Worm (Caenorhabditis elegans) whole organism, L4 larva: ENCODE measurements around the gene F31F7.1.

ENCODE experiments used
- F10B5.3 ChIP-seq: sonication (generic microtip); optimal IDR thresholded peaks from 2 replicates; lab custom pipeline; 2016; ENCODE audit warnings: mild to moderate bottlenecking, missing genetic modification characterization, missing compliant biosample characterization
- F37D6.2 ChIP-seq: sonication (generic microtip); optimal IDR thresholded peaks from 2 replicates; lab custom pipeline; 2016; ENCODE audit warnings: mild to moderate bottlenecking, missing genetic modification characterization, missing compliant biosample characterization
- T20F7.1 ChIP-seq: fragments of 200-800 bp; sonication (Bioruptor generic); optimal IDR thresholded peaks from 2 replicates; lab custom pipeline; 2018; ENCODE audit warnings: mild to moderate bottlenecking, missing genetic modification characterization, missing compliant biosample characterization
- Y105C5A.15 ChIP-seq: fragments of 200-800 bp; sonication (Bioruptor generic); IDR thresholded peaks from 2 replicates; pipeline ENCODE4 v1.3.6; 2022; ENCODE audit warnings: missing genetic modification characterization, missing compliant biosample characterization
- Y5F2A.4 ChIP-seq: fragments of 200-800 bp; sonication (Bioruptor generic); optimal IDR thresholded peaks from 2 replicates; lab custom pipeline; 2018; ENCODE audit warnings: mild to moderate bottlenecking, missing genetic modification characterization, missing compliant biosample characterization
- ZK337.2 ChIP-seq: fragments of 200-800 bp; sonication (Bioruptor generic); IDR thresholded peaks from 2 replicates; pipeline ENCODE4 v1.3.6; 2022; ENCODE audit warnings: missing genetic modification reagents, missing genetic modification characterization, missing compliant biosample characterization
- aly-2 ChIP-seq: sonication (generic microtip); optimal IDR thresholded peaks from 2 replicates; lab custom pipeline; 2018; ENCODE audit warnings: missing biosample characterization, missing genetic modification characterization
- ama-1 ChIP-seq: fragments of 150-350 bp; optimal IDR thresholded peaks from 2 replicates; lab custom pipeline; 2014; ENCODE audit warnings: inconsistent platforms, mixed read lengths
- arid-1 ChIP-seq: fragments of 200-800 bp; sonication (Bioruptor generic); conservative IDR thresholded peaks from 2 replicates; pipeline ENCODE4 v1.3.6; 2022; ENCODE audit warnings: missing genetic modification reagents, missing genetic modification characterization, missing compliant biosample characterization
- attf-4 ChIP-seq: sonication (generic microtip); optimal IDR thresholded peaks from 3 replicates; lab custom pipeline; 2017; ENCODE audit warnings: missing biosample characterization, missing genetic modification characterization
- ceh-28 ChIP-seq: fragments of 150-350 bp; optimal IDR thresholded peaks from 2 replicates; lab custom pipeline; 2014; ENCODE audit warnings: missing biosample characterization, missing genetic modification reagents, missing genetic modification characterization
- ceh-32 ChIP-seq: sonication (generic microtip); optimal IDR thresholded peaks from 2 replicates; lab custom pipeline; 2016; ENCODE audit warnings: mild to moderate bottlenecking, missing genetic modification characterization, missing compliant biosample characterization; ENCODE audit not compliant: poor library complexity
- ceh-62 ChIP-seq: sonication (generic microtip); optimal IDR thresholded peaks from 2 replicates; lab custom pipeline; 2017; ENCODE audit warnings: missing biosample characterization, missing genetic modification characterization
- cey-2 ChIP-seq: sonication (generic microtip); optimal IDR thresholded peaks from 3 replicates; lab custom pipeline; 2017; ENCODE audit warnings: missing genetic modification characterization, mild to moderate bottlenecking, missing compliant biosample characterization, antibody characterized with exemption, borderline replicate concordance; ENCODE audit not compliant: insufficient read depth
- daf-19 ChIP-seq: fragments of 200-800 bp; sonication (Bioruptor generic); conservative IDR thresholded peaks from 2 replicates; pipeline ENCODE4 v1.3.6; 2022; ENCODE audit warnings: missing genetic modification characterization, missing compliant biosample characterization
- dmd-8 ChIP-seq: fragments of 200-800 bp; sonication (Bioruptor generic); IDR thresholded peaks from 2 replicates; pipeline ENCODE4 v1.3.6; 2022; ENCODE audit warnings: missing genetic modification characterization, missing compliant biosample characterization
- dmd-9 ChIP-seq: fragments of 200-800 bp; sonication (Bioruptor generic); IDR thresholded peaks from 2 replicates; pipeline ENCODE4 v1.3.6; 2022; ENCODE audit warnings: missing genetic modification reagents, missing genetic modification characterization, missing compliant biosample characterization
- dpl-1 ChIP-seq: fragments of 150-350 bp; optimal IDR thresholded peaks from 2 replicates; lab custom pipeline; 2014; ENCODE audit warnings: missing biosample characterization, missing genetic modification reagents, missing genetic modification characterization
- dve-1 ChIP-seq: sonication (generic microtip); optimal IDR thresholded peaks from 2 replicates; lab custom pipeline; 2017; ENCODE audit warnings: antibody characterized with exemption, mild to moderate bottlenecking, missing genetic modification characterization, missing compliant biosample characterization; ENCODE audit not compliant: insufficient read depth
- fkh-10 ChIP-seq: fragments of 150-350 bp; optimal IDR thresholded peaks from 2 replicates; lab custom pipeline; 2014; ENCODE audit warnings: missing biosample characterization, missing genetic modification reagents, missing genetic modification characterization
- hlh-11 ChIP-seq: fragments of 200-800 bp; sonication (Bioruptor generic); optimal IDR thresholded peaks from 2 replicates; lab custom pipeline; 2018; ENCODE audit warnings: mild to moderate bottlenecking, missing genetic modification characterization, missing compliant biosample characterization
- hmg-1.1 ChIP-seq: fragments of 200-800 bp; sonication (Bioruptor generic); IDR thresholded peaks from 2 replicates; pipeline ENCODE4 v1.3.6; 2022; ENCODE audit warnings: missing genetic modification reagents, missing genetic modification characterization, missing compliant biosample characterization
- lim-7 ChIP-seq: fragments of 200-800 bp; sonication (Bioruptor generic); IDR thresholded peaks from 2 replicates; pipeline ENCODE4 v1.3.6; 2022; ENCODE audit warnings: missing genetic modification characterization, missing compliant biosample characterization
- lin-38 ChIP-seq: fragments of 200-800 bp; sonication (Bioruptor generic); IDR thresholded peaks from 2 replicates; pipeline ENCODE4 v1.3.6; 2022; ENCODE audit warnings: missing genetic modification reagents, missing genetic modification characterization, missing compliant biosample characterization
- lsy-2 ChIP-seq, 2 experiments: fragments of 150-350 bp in 1 of 2; sonication (generic microtip) in 1 of 2; optimal IDR thresholded peaks; 2 replicates each; lab custom pipeline; 2014 to 2017; ENCODE audit warnings: missing biosample characterization in 2 of 2, missing genetic modification characterization in 2 of 2
- madf-5 ChIP-seq, 2 experiments: fragments of 200-800 bp; sonication (Bioruptor generic); IDR thresholded peaks; 2 replicates each; pipeline ENCODE4 v1.3.6; 2022; ENCODE audit warnings: missing compliant biosample characterization in 2 of 2, missing genetic modification characterization in 2 of 2
- mdl-1 ChIP-seq, 2 experiments: fragments of 150-350 bp in 1 of 2; sonication (generic microtip) in 1 of 2; optimal IDR thresholded peaks; 2 replicates each; lab custom pipeline; 2014 to 2017; ENCODE audit warnings: missing biosample characterization in 2 of 2, missing genetic modification characterization in 2 of 2
- mdt-29 ChIP-seq: fragments of 200-800 bp; sonication (Bioruptor generic); IDR thresholded peaks from 2 replicates; pipeline ENCODE4 v1.3.6; 2022; ENCODE audit warnings: missing genetic modification reagents, missing genetic modification characterization, missing compliant biosample characterization
- mes-2 ChIP-seq: sonication (generic microtip); optimal IDR thresholded peaks from 2 replicates; lab custom pipeline; 2016; ENCODE audit warnings: missing genotype, mild to moderate bottlenecking, missing genetic modification characterization, missing compliant biosample characterization; ENCODE audit not compliant: poor library complexity, severe bottlenecking
- mxl-3 ChIP-seq: fragments of 200-800 bp; sonication (Bioruptor generic); optimal IDR thresholded peaks from 2 replicates; lab custom pipeline; 2018; ENCODE audit warnings: mild to moderate bottlenecking, missing genetic modification characterization, missing compliant biosample characterization
- nhr-102 ChIP-seq: sonication (generic microtip); optimal IDR thresholded peaks from 2 replicates; lab custom pipeline; 2016; ENCODE audit warnings: mild to moderate bottlenecking, missing genetic modification characterization, moderate library complexity, missing compliant biosample characterization
- nhr-11 ChIP-seq: fragments of 150-350 bp; optimal IDR thresholded peaks from 2 replicates; lab custom pipeline; 2014; ENCODE audit warnings: missing biosample characterization, missing genetic modification characterization
- nhr-111 ChIP-seq: fragments of 200-800 bp; sonication (Bioruptor generic); optimal IDR thresholded peaks from 2 replicates; lab custom pipeline; 2018; ENCODE audit warnings: mild to moderate bottlenecking, missing genetic modification characterization, missing compliant biosample characterization
- nhr-237 ChIP-seq: sonication (generic microtip); optimal IDR thresholded peaks from 2 replicates; lab custom pipeline; 2017; ENCODE audit warnings: missing biosample characterization, missing genetic modification characterization
- nhr-25 ChIP-seq: sonication (generic microtip); optimal IDR thresholded peaks from 2 replicates; lab custom pipeline; 2017; ENCODE audit warnings: missing genetic modification characterization, mild to moderate bottlenecking, missing compliant biosample characterization, antibody characterized with exemption, moderate library complexity, borderline replicate concordance; ENCODE audit not compliant: insufficient read depth
- nhr-6 ChIP-seq: fragments of 150-350 bp; optimal IDR thresholded peaks from 2 replicates; lab custom pipeline; 2014; ENCODE audit warnings: missing biosample characterization, missing genetic modification characterization
- php-3 ChIP-seq: fragments of 200-800 bp; sonication (Bioruptor generic); IDR thresholded peaks from 2 replicates; pipeline ENCODE4 v1.3.6; 2022; ENCODE audit warnings: missing genetic modification reagents, missing genetic modification characterization, missing compliant biosample characterization
- pqm-1 ChIP-seq: sonication (generic microtip); optimal IDR thresholded peaks from 2 replicates; lab custom pipeline; 2017; ENCODE audit warnings: missing biosample characterization, missing genetic modification characterization
- saeg-2 ChIP-seq: fragments of 200-800 bp; sonication (Bioruptor generic); IDR thresholded peaks from 2 replicates; pipeline ENCODE4 v1.3.6; 2022; ENCODE audit warnings: missing genetic modification reagents, missing genetic modification characterization, missing compliant biosample characterization
- snpc-1.2 ChIP-seq: fragments of 200-800 bp; sonication (Bioruptor generic); IDR thresholded peaks from 2 replicates; pipeline ENCODE4 v1.3.6; 2022; ENCODE audit warnings: missing genetic modification reagents, missing genetic modification characterization, missing compliant biosample characterization
- spr-1 ChIP-seq: sonication (generic microtip); optimal IDR thresholded peaks from 2 replicates; lab custom pipeline; 2016; ENCODE audit warnings: mild to moderate bottlenecking, missing genetic modification characterization, missing compliant biosample characterization
- tra-1 ChIP-seq: fragments of 200-800 bp; sonication (Bioruptor generic); IDR thresholded peaks from 2 replicates; pipeline ENCODE4 v1.3.6; 2022; ENCODE audit warnings: missing genetic modification reagents, missing genetic modification characterization, missing compliant biosample characterization
- unc-130 ChIP-seq: sonication (generic microtip); optimal IDR thresholded peaks from 2 replicates; lab custom pipeline; 2016; ENCODE audit warnings: missing genetic modification reagents, missing genetic modification characterization, missing compliant biosample characterization
- unc-62 ChIP-seq, 3 experiments: fragments of 150-350 bp in 1 of 3; sonication (generic microtip); optimal IDR thresholded peaks in 2 of 3; peaks in 1 of 3; 1 replicate in 1 of 3; 2 replicates in 2 of 3; lab custom pipeline; 2014 to 2017; ENCODE audit warnings: missing biosample characterization in 3 of 3, missing genetic modification characterization in 3 of 3, missing genetic modification reagents in 3 of 3, missing genotype in 1 of 3
- zag-1 ChIP-seq: fragments of 150-350 bp; optimal IDR thresholded peaks from 2 replicates; lab custom pipeline; 2014; ENCODE audit warnings: missing biosample characterization, missing genetic modification characterization
- zfp-2 ChIP-seq: sonication (generic microtip); optimal IDR thresholded peaks from 2 replicates; lab custom pipeline; 2016; ENCODE audit warnings: mild to moderate bottlenecking, missing genetic modification characterization, missing compliant biosample characterization
- ztf-11 ChIP-seq: fragments of 150-350 bp; optimal IDR thresholded peaks from 2 replicates; lab custom pipeline; 2014; ENCODE audit warnings: missing biosample characterization, missing genetic modification characterization
- ztf-7 ChIP-seq: fragments of 150-350 bp; optimal IDR thresholded peaks from 2 replicates; lab custom pipeline; 2014; ENCODE audit warnings: missing biosample characterization, missing genetic modification characterization

F31F7.1 gene

ce11 chrV:6227326-6228246, 48.7 kb upstream of the F31F7.1 start (continued):
- TF ChIP-seq tra-1 (peak; percentile 90), lsy-2 (tag; optimal IDR thresholded peaks at IDR 0.05; lab: Kevin White, UChicago) (peak; percentile 86), lim-7 (no peak), ceh-28 (peak; percentile 76), unc-130 (GFP tag; lab: Kevin White, UChicago) (peak; percentile 17), daf-19 (GFP tag; lab: Robert Waterston, UW) (no peak), Y105C5A.15 (GFP tag; lab: Robert Waterston, UW) (no peak), nhr-6 (tag; lab: Kevin White, UChicago) (peak; percentile 90), lin-38 (peak; percentile 61), F37D6.2 (tag; lab: Kevin White, UChicago) (peak; percentile 86), ZK337.2 (GFP tag; lab: Robert Waterston, UW) (no peak), nhr-11 (tag; lab: Kevin White, UChicago) (peak; percentile 91), snpc-1.2 (GFP tag; lab: Robert Waterston, UW) (no peak), hlh-11 (tag; lab: Kevin White, UChicago) (peak; percentile 99), dmd-9 (no peak), php-3 (GFP tag; lab: Robert Waterston, UW) (peak; percentile 71), pqm-1 (tag; lab: Kevin White, UChicago) (no peak), cey-2 (tag; lab: Kevin White, UChicago) (peak; percentile 1), saeg-2 (GFP tag; lab: Robert Waterston, UW) (peak; percentile 87), attf-4 (tag; lab: Kevin White, UChicago) (no peak), mdl-1 (tag; optimal IDR thresholded peaks at IDR 0.05; lab: Kevin White, UChicago) (peak; percentile 90 to 95), mes-2 (tag; lab: Kevin White, UChicago) (peak; percentile 63), ceh-62 (tag; lab: Kevin White, UChicago) (no peak), madf-5 (GFP tag; IDR thresholded peaks at IDR 0.05; lab: Robert Waterston, UW) (no peak; a peak in 1 of 4 replicates), nhr-111 (GFP tag; lab: Kevin White, UChicago) (peak; percentile 59), spr-1 (peak; percentile 90), zfp-2 (tag; lab: Kevin White, UChicago) (peak; percentile 8), ztf-11 (tag; lab: Kevin White, UChicago) (no peak), dpl-1 (peak; percentile 67), dmd-8 (GFP tag; lab: Robert Waterston, UW) (peak; percentile 75; the same call in 1 of the 2 replicates), ama-1 (lab: Kevin White, UChicago) (peak; percentile 99), aly-2 (no peak), Y5F2A.4 (GFP tag; lab: Kevin White, UChicago) (peak; percentile 46), nhr-102 (tag; lab: Kevin White, UChicago) (peak; percentile 41), dve-1 (tag; lab: Kevin White, UChicago) (peak; percentile 97), ceh-32 (tag; lab: Kevin White, UChicago) (peak; percentile 75), nhr-25 (tag; lab: Kevin White, UChicago) (peak; percentile 95), ztf-7 (tag; lab: Kevin White, UChicago) (peak; percentile 13), arid-1 (GFP tag; lab: Robert Waterston, UW) (peak; percentile 81), fkh-10 (peak; percentile 93), nhr-237 (tag; lab: Kevin White, UChicago) (peak; percentile 5), hmg-1.1 (GFP tag; lab: Robert Waterston, UW) (peak; percentile 97), F10B5.3 (tag; lab: Kevin White, UChicago) (peak; percentile 22), mdt-29 (GFP tag; lab: Robert Waterston, UW) (peak; percentile 48; the same call in 1 of the 2 replicates), T20F7.1 (peak; percentile 6), zag-1 (tag; lab: Kevin White, UChicago) (no peak), unc-62 (GFP tag; optimal IDR thresholded peaks at IDR 0.05 in 1 of 2; lab: Kevin White, UChicago) (peak in 1 of 2 experiments; percentile 100), unc-62 (tag; optimal IDR thresholded peaks at IDR 0.05; lab: Kevin White, UChicago) (no peak), mxl-3 (GFP tag; lab: Kevin White, UChicago) (peak; percentile 92)
